Fruit fly (Drosophila melanogaster) whole organism: ENCODE data around the gene ppk31.

ENCODE experiments used
- CG8478 ChIP-seq: fragments of >200 bp; optimal IDR thresholded peaks from 2 replicates; lab custom pipeline; 2018; ENCODE audit warnings: inconsistent platforms
- EcR ChIP-seq, 2 experiments: fragments of >200 bp; optimal IDR thresholded peaks; 2 replicates each; lab custom pipeline; 2017; ENCODE audit warnings: missing biosample characterization in 2 of 2, missing genetic modification characterization in 2 of 2, missing genetic modification reagents in 2 of 2
- psq ChIP-seq: fragments of >200 bp; optimal IDR thresholded peaks from 2 replicates; lab custom pipeline; 2017
- usp ChIP-seq: fragments of >200 bp; optimal IDR thresholded peaks from 2 replicates; lab custom pipeline; 2017; ENCODE audit warnings: missing biosample characterization, missing genetic modification characterization, mixed read lengths

DNA sequence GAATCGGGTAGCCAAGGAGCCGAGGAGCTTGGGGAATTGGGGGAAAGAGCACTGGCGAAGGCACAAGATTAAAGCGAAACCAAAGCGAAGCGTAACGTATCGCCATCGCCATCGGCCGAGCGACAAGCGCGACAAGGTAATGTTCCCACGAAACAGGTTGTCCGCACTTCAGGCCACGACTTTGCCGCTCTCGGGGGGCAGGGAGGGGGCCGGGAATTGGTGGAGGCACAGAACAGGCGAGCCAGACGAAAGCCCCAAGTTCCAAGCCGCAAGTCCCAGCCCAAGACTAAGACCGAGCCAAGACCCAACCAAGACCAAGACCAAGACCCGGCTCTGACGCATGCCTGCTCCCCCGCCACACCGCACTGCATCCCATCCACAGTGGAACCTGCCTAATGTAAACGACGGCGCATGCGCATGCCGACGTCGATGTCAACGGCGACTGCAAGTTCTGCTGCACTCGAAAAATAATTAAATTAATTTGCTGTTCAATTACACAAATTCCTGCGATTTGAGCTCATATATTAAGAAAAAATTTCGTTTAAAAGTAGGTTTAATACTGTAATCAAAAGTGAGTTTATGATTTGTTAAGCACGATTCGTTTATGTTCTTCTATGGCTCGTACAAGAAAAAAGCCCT is 23.1 kb downstream of the ppk31 start:
- TF ChIP-seq CG8478 (lab: Kevin White, UChicago): no peak
- TF ChIP-seq psq (lab: Kevin White, UChicago): no peak
- TF ChIP-seq EcR (GFP tag; optimal IDR thresholded peaks at IDR 0.05; lab: Kevin White, UChicago): no peak
- no peak for TF ChIP-seq usp (GFP tag; lab: Kevin White, UChicago)
